Fruit fly (Drosophila melanogaster): ENCODE results near the gene CG11585.

The CG11585 gene

DNA sequence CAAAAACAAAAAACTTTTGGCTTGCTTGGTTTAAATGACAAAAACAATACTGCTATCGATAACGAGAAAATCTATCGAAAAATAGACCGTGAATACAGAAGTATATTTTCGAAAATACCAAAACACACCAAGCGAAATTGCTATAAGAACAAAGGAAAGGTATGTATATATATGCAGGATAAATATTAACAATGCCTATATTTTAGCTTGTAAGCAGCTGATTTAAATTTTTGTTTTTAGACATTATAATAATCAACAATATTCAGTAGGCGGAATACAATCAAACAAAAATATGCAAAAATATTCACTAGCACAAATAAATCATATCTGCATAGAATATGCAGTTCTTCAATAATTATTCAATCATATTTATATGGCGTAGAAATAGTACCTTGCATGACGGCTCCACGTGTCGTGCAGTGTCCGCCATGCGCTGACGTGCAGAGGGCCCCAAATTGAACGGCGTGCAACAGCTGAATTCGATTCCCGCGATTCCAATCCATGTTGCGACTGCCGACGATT, 48.6 kb downstream of the CG11585 start, which contains the start of the genes Fbxl4 and Dus2 (continued):
- TF ChIP-seq CG32006 (GFP tag; optimal IDR thresholded peaks at IDR 0.05) (peak; percentile 90), Sox14 (GFP tag; optimal IDR thresholded peaks at IDR 0.05) (peak; percentile 96), Lpt (GFP tag; optimal IDR thresholded peaks at IDR 0.05) (peak; percentile 77), esn (GFP tag; optimal IDR thresholded peaks at IDR 0.05) (peak; percentile 93), CG11762 (GFP tag; optimal IDR thresholded peaks at IDR 0.05; ENCODE audit: insufficient read depth) (peak; percentile 82), CG6808 (GFP tag; optimal IDR thresholded peaks at IDR 0.05) (peak; percentile 81), CG11902 (GFP tag; optimal IDR thresholded peaks at IDR 0.05) (peak; percentile 88), acj6 (GFP tag; optimal IDR thresholded peaks at IDR 0.05) (peak; percentile 94), CG10631 (GFP tag; optimal IDR thresholded peaks at IDR 0.05) (peak; percentile 93), CG6854 (GFP tag; optimal IDR thresholded peaks at IDR 0.05) (peak; percentile 52), CG1621 (tag; optimal IDR thresholded peaks at IDR 0.05) (peak; percentile 76), topi (GFP tag; optimal IDR thresholded peaks at IDR 0.05) (peak; percentile 94), CG9139 (GFP tag; optimal IDR thresholded peaks at IDR 0.05) (peak; percentile 43), CG4318 (GFP tag; optimal IDR thresholded peaks at IDR 0.05) (peak; percentile 85), CG15336 (GFP tag; IDR thresholded peaks at IDR 0.05) (peak; percentile 85), Met (GFP tag; optimal IDR thresholded peaks at IDR 0.05) (peak; percentile 91), net (GFP tag; optimal IDR thresholded peaks at IDR 0.05) (peak; percentile 85), svp (GFP tag) (peak; percentile 96)
